Fruit fly (Drosophila melanogaster): ENCODE measurements around the gene glec.

- no peak for TF ChIP-seq CTCF (optimal IDR thresholded peaks at IDR 0.05)
- TF ChIP-seq CG8478 (optimal IDR thresholded peaks at IDR 0.05), result no peak
Observed at dm6 chr3R:21836614-21837013, 19.5 kb downstream of the glec start.
